Fruit fly (Drosophila melanogaster) whole organism: ENCODE results near the gene Fkbp39.

Source experiments
- EcR ChIP-seq, 2 experiments: fragments of >200 bp; optimal IDR thresholded peaks; 2 replicates each; lab custom pipeline; 2017; ENCODE audit warnings: missing biosample characterization in 2 of 2, missing genetic modification characterization in 2 of 2, missing genetic modification reagents in 2 of 2
- pan ChIP-seq: fragments of >200 bp; optimal IDR thresholded peaks from 2 replicates; lab custom pipeline; 2017
- usp ChIP-seq: fragments of >200 bp; optimal IDR thresholded peaks from 2 replicates; lab custom pipeline; 2017; ENCODE audit warnings: missing biosample characterization, missing genetic modification characterization, mixed read lengths

DNA sequence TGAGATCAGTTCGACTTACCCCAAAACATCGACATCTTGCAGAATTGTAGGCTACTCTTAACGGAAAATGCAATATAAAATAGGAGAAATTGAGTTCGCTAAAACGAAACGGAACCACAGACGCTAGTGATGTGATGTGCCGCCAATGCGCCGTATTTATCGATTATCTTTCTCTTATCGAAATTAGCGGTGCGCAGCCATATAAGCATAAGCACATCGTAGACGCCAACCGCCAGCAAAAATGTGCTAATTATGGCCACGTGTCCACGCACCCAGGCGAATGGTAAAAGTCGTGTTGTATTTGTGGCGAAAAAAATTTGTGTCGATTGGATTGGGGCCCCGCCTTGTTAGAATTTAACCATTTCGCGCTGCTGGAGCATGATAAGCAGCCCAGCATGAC lies at the start of gene Fkbp39, which contains the start of gene Cyfip:
- no peak for TF ChIP-seq usp (GFP tag; lab: Kevin White, UChicago)
- no peak for TF ChIP-seq pan (lab: Kevin White, UChicago)
- no peak for TF ChIP-seq EcR (GFP tag; optimal IDR thresholded peaks at IDR 0.05; lab: Kevin White, UChicago)
